Fruit fly (Drosophila melanogaster) whole organism, prepupa: ENCODE data around the gene CG7069.
A peak's percentile ranks its signal among the peaks of the same experiment; 100 is the strongest.

ENCODE experiments used
- CG7368 ChIP-seq: fragments of 200-800 bp; sonication (Bioruptor generic); optimal IDR thresholded peaks from 3 replicates; lab custom pipeline; 2016; ENCODE audit warnings: missing biosample characterization, missing genetic modification characterization
- CG8319 ChIP-seq: fragments of 200-800 bp; sonication (Bioruptor generic); optimal IDR thresholded peaks from 3 replicates; lab custom pipeline; 2016; ENCODE audit warnings: missing biosample characterization, missing genetic modification characterization
- CG9139 ChIP-seq: fragments of 200-800 bp; sonication (Bioruptor generic); optimal IDR thresholded peaks from 3 replicates; lab custom pipeline; 2017; ENCODE audit warnings: missing biosample characterization, mild to moderate bottlenecking, missing genetic modification characterization
- Eip75B ChIP-seq: fragments of 200-800 bp; sonication (Bioruptor generic); optimal IDR thresholded peaks from 3 replicates; lab custom pipeline; 2016; ENCODE audit warnings: missing biosample characterization, missing genetic modification characterization
- Eip78C ChIP-seq: fragments of 200-800 bp; sonication (Bioruptor generic); peaks from one replicate; lab custom pipeline; 2016; ENCODE audit warnings: missing biosample characterization, missing genetic modification characterization
- Hr4 ChIP-seq: fragments of 200-800 bp; sonication (Bioruptor generic); optimal IDR thresholded peaks from 3 replicates; lab custom pipeline; 2016; ENCODE audit warnings: missing biosample characterization, missing genetic modification characterization
- Met ChIP-seq: fragments of 200-800 bp; sonication (Bioruptor generic); optimal IDR thresholded peaks from 3 replicates; lab custom pipeline; 2016; ENCODE audit warnings: missing biosample characterization, missing genetic modification characterization
- Smox ChIP-seq: fragments of 200-800 bp; sonication (Bioruptor generic); optimal IDR thresholded peaks from 3 replicates; lab custom pipeline; 2016; ENCODE audit warnings: missing biosample characterization, missing genetic modification characterization
- Sox102F ChIP-seq: fragments of 200-800 bp; sonication (Bioruptor generic); optimal IDR thresholded peaks from 2 replicates; lab custom pipeline; 2016; ENCODE audit warnings: missing biosample characterization, mild to moderate bottlenecking, missing genetic modification characterization
- Sox15 ChIP-seq: fragments of 200-800 bp; sonication (Bioruptor generic); optimal IDR thresholded peaks from 3 replicates; lab custom pipeline; 2016; ENCODE audit warnings: missing biosample characterization, missing genetic modification characterization
- dac ChIP-seq: fragments of 200-800 bp; sonication (Bioruptor generic); optimal IDR thresholded peaks from 2 replicates; lab custom pipeline; 2017; ENCODE audit warnings: missing biosample characterization, mild to moderate bottlenecking, missing genetic modification characterization
- esn ChIP-seq: fragments of 200-800 bp; sonication (Bioruptor generic); optimal IDR thresholded peaks from 2 replicates; lab custom pipeline; 2016; ENCODE audit warnings: missing biosample characterization, mild to moderate bottlenecking, missing genetic modification characterization, moderate library complexity
- ss ChIP-seq, 2 experiments: fragments of 200-800 bp; sonication (Bioruptor generic); optimal IDR thresholded peaks; 2 replicates in 1 of 2; 3 replicates in 1 of 2; lab custom pipeline; 2017 to 2018; ENCODE audit warnings: mild to moderate bottlenecking in 2 of 2, missing biosample characterization in 2 of 2, missing genetic modification characterization in 2 of 2, moderate library complexity in 1 of 2
- vri ChIP-seq: fragments of 200-800 bp; sonication (Bioruptor generic); optimal IDR thresholded peaks from 3 replicates; lab custom pipeline; 2016; ENCODE audit warnings: missing biosample characterization, mild to moderate bottlenecking, missing genetic modification characterization

Gene CG7069

dm6 chr3R:22423996-22424395, 51.4 kb downstream of the CG7069 start (continued):
- TF ChIP-seq CG7368 (GFP tag; lab: Kevin White, UChicago) (peak; percentile 10), Eip75B (GFP tag; lab: Kevin White, UChicago) (peak; percentile 51), ss (GFP tag; optimal IDR thresholded peaks at IDR 0.05; lab: Kevin White, UChicago) (peak in 1 of 2 experiments; percentile 64), Sox102F (GFP tag; lab: Kevin White, UChicago) (peak; percentile 67), Hr4 (GFP tag; lab: Kevin White, UChicago) (no peak), dac (GFP tag; lab: Kevin White, UChicago) (no peak), Smox (GFP tag; lab: Kevin White, UChicago) (peak; percentile 61), CG9139 (GFP tag; lab: Kevin White, UChicago) (no peak), Eip78C (peak; percentile 92), CG8319 (GFP tag; lab: Kevin White, UChicago) (no peak), Sox15 (no peak), Met (GFP tag; lab: Kevin White, UChicago) (peak; percentile 69)

dm6 chr3R:22424602-22425190, 52.1 kb downstream of the CG7069 start, which contains the start of gene pinta:
Gene pinta, minus strand, starts transcription at chr3R:22424929.
- TF ChIP-seq vri (GFP tag; lab: Kevin White, UChicago) (peak; percentile 84), esn (GFP tag; lab: Kevin White, UChicago) (no peak), CG8319 (GFP tag; lab: Kevin White, UChicago) (peak; percentile 25)
